Worm (Caenorhabditis elegans) whole organism, L2 larva: ENCODE data around the gene C53A5.2.
A peak's percentile ranks its signal among the peaks of the same experiment; 100 is the strongest.

Experiments used
- C34F6.9 ChIP-seq: fragments of 150-350 bp; optimal IDR thresholded peaks from 2 replicates; lab custom pipeline; 2014; ENCODE audit warnings: missing biosample characterization, missing genetic modification characterization
- F13H6.1 ChIP-seq: sonication (generic microtip); optimal IDR thresholded peaks from 2 replicates; lab custom pipeline; 2016; ENCODE audit warnings: missing genetic modification characterization, missing compliant biosample characterization
- Y55F3AM.14 ChIP-seq: fragments of 200-800 bp; sonication (Bioruptor generic); optimal IDR thresholded peaks from 2 replicates; lab custom pipeline; 2018; ENCODE audit warnings: mild to moderate bottlenecking, missing genetic modification characterization, missing compliant biosample characterization
- aly-2 ChIP-seq: fragments of 150-350 bp; optimal IDR thresholded peaks from 2 replicates; lab custom pipeline; 2014; ENCODE audit warnings: missing biosample characterization, missing genetic modification characterization
- ama-1 ChIP-seq: fragments of 150-350 bp; optimal IDR thresholded peaks from 2 replicates; lab custom pipeline; 2018; ENCODE audit warnings: inconsistent platforms
- blmp-1 ChIP-seq: sonication (generic microtip); optimal IDR thresholded peaks from 2 replicates; lab custom pipeline; 2017; ENCODE audit warnings: missing genetic modification characterization, mild to moderate bottlenecking, missing compliant biosample characterization, antibody characterized with exemption, moderate library complexity; ENCODE audit not compliant: insufficient read depth
- ceh-16 ChIP-seq: fragments of 150-350 bp; optimal IDR thresholded peaks from 2 replicates; lab custom pipeline; 2014; ENCODE audit warnings: missing biosample characterization, missing genetic modification characterization
- ceh-82 ChIP-seq: fragments of 150-350 bp; optimal IDR thresholded peaks from 2 replicates; lab custom pipeline; 2014; ENCODE audit warnings: missing biosample characterization, missing genetic modification characterization
- crh-2 ChIP-seq: sonication (generic microtip); optimal IDR thresholded peaks from 2 replicates; lab custom pipeline; 2017; ENCODE audit warnings: missing biosample characterization, missing genetic modification characterization
- dmd-4 ChIP-seq: sonication (generic microtip); optimal IDR thresholded peaks from 2 replicates; lab custom pipeline; 2017; ENCODE audit warnings: missing biosample characterization, missing genetic modification characterization
- egl-27 ChIP-seq: sonication (generic microtip); optimal IDR thresholded peaks from 3 replicates; lab custom pipeline; 2017; ENCODE audit warnings: missing biosample characterization, missing genetic modification reagents, missing genetic modification characterization
- elt-1 ChIP-seq: fragments of 150-350 bp; optimal IDR thresholded peaks from 2 replicates; lab custom pipeline; 2014; ENCODE audit warnings: missing biosample characterization, missing genetic modification characterization
- elt-3 ChIP-seq: sonication (generic microtip); optimal IDR thresholded peaks from 2 replicates; lab custom pipeline; 2017; ENCODE audit warnings: missing biosample characterization, missing genetic modification characterization
- fos-1 ChIP-seq: fragments of 150-350 bp; optimal IDR thresholded peaks from 2 replicates; lab custom pipeline; 2014; ENCODE audit warnings: missing biosample characterization, missing genetic modification characterization
- gmeb-1 ChIP-seq: fragments of 150-350 bp; optimal IDR thresholded peaks from 2 replicates; lab custom pipeline; 2014; ENCODE audit warnings: missing biosample characterization, missing genetic modification characterization
- lin-13 ChIP-seq: fragments of 150-350 bp; optimal IDR thresholded peaks from 2 replicates; lab custom pipeline; 2014; ENCODE audit warnings: missing biosample characterization, missing genetic modification reagents, missing genetic modification characterization
- lin-39 ChIP-seq: fragments of 150-350 bp; optimal IDR thresholded peaks from 2 replicates; lab custom pipeline; 2014; ENCODE audit warnings: missing biosample characterization, missing genetic modification reagents, missing genetic modification characterization
- lsy-2 ChIP-seq, 2 experiments: fragments of 150-350 bp in 1 of 2; sonication (generic microtip) in 1 of 2; optimal IDR thresholded peaks; 2 replicates each; lab custom pipeline; 2014 to 2017; ENCODE audit warnings: missing biosample characterization in 2 of 2, missing genetic modification characterization in 2 of 2
- mab-5 ChIP-seq: fragments of 150-350 bp; optimal IDR thresholded peaks from 2 replicates; lab custom pipeline; 2014; ENCODE audit warnings: missing biosample characterization, missing genetic modification characterization
- mdl-1 ChIP-seq, 2 experiments: fragments of 150-350 bp in 1 of 2; sonication (generic microtip) in 1 of 2; optimal IDR thresholded peaks; 2 replicates each; lab custom pipeline; 2017; ENCODE audit warnings: missing biosample characterization in 2 of 2, missing genetic modification characterization in 2 of 2
- nhr-10 ChIP-seq: sonication (generic microtip); optimal IDR thresholded peaks from 2 replicates; lab custom pipeline; 2017; ENCODE audit warnings: missing biosample characterization, missing genetic modification characterization
- nhr-11 ChIP-seq: fragments of 150-350 bp; optimal IDR thresholded peaks from 2 replicates; lab custom pipeline; 2014; ENCODE audit warnings: missing biosample characterization, missing genetic modification characterization
- nhr-12 ChIP-seq: fragments of 150-350 bp; optimal IDR thresholded peaks from 2 replicates; lab custom pipeline; 2014; ENCODE audit warnings: missing biosample characterization, missing genetic modification characterization
- nhr-129 ChIP-seq: fragments of 150-350 bp; optimal IDR thresholded peaks from 2 replicates; lab custom pipeline; 2014; ENCODE audit warnings: missing biosample characterization, missing genetic modification characterization
- nhr-21 ChIP-seq: fragments of 150-350 bp; optimal IDR thresholded peaks from 2 replicates; lab custom pipeline; 2014; ENCODE audit warnings: missing biosample characterization, missing genetic modification characterization
- nhr-23 ChIP-seq: fragments of 150-350 bp; optimal IDR thresholded peaks from 2 replicates; lab custom pipeline; 2014; ENCODE audit warnings: missing biosample characterization, missing genetic modification reagents, missing genetic modification characterization
- nhr-237 ChIP-seq: fragments of 150-350 bp; optimal IDR thresholded peaks from 2 replicates; lab custom pipeline; 2014; ENCODE audit warnings: missing biosample characterization, missing genetic modification characterization
- nhr-25 ChIP-seq: fragments of 150-350 bp; sonication (generic microtip); optimal IDR thresholded peaks from 3 replicates; lab custom pipeline; 2014; ENCODE audit warnings: missing biosample characterization, missing genetic modification characterization
- nhr-77 ChIP-seq: fragments of 150-350 bp; optimal IDR thresholded peaks from 2 replicates; lab custom pipeline; 2014; ENCODE audit warnings: missing biosample characterization, missing genetic modification characterization
- peb-1 ChIP-seq: fragments of 150-350 bp; optimal IDR thresholded peaks from 2 replicates; lab custom pipeline; 2014; ENCODE audit warnings: missing biosample characterization, missing genetic modification characterization
- sem-4 ChIP-seq: fragments of 150-350 bp; optimal IDR thresholded peaks from 2 replicates; lab custom pipeline; 2014; ENCODE audit warnings: missing biosample characterization, missing genetic modification reagents, missing genetic modification characterization
- skn-1 ChIP-seq: sonication (generic microtip); optimal IDR thresholded peaks from 2 replicates; lab custom pipeline; 2017; ENCODE audit warnings: missing biosample characterization, missing genetic modification characterization
- sma-3 ChIP-seq: sonication (generic microtip); optimal IDR thresholded peaks from 2 replicates; lab custom pipeline; 2016; ENCODE audit warnings: missing genetic modification reagents, missing genetic modification characterization, missing compliant biosample characterization
- snpc-4 ChIP-seq: fragments of 150-350 bp; optimal IDR thresholded peaks from 2 replicates; lab custom pipeline; 2014; ENCODE audit warnings: missing biosample characterization, missing genetic modification characterization
- unc-39 ChIP-seq: fragments of 150-350 bp; optimal IDR thresholded peaks from 2 replicates; lab custom pipeline; 2014; ENCODE audit warnings: missing biosample characterization, missing genetic modification characterization
- unc-55 ChIP-seq: fragments of 150-350 bp; sonication (generic microtip); optimal IDR thresholded peaks from 3 replicates; lab custom pipeline; 2014; ENCODE audit warnings: missing biosample characterization, missing genetic modification reagents, missing genetic modification characterization
- zag-1 ChIP-seq: fragments of 150-350 bp; optimal IDR thresholded peaks from 2 replicates; lab custom pipeline; 2014; ENCODE audit warnings: missing biosample characterization, missing genetic modification characterization
- ztf-11 ChIP-seq: sonication (generic microtip); optimal IDR thresholded peaks from 2 replicates; lab custom pipeline; 2017; ENCODE audit warnings: missing biosample characterization, missing genetic modification characterization
- ztf-4 ChIP-seq: fragments of 150-350 bp; optimal IDR thresholded peaks from 2 replicates; lab custom pipeline; 2014; ENCODE audit warnings: missing biosample characterization, missing genetic modification characterization

C53A5.2 gene

DNA sequence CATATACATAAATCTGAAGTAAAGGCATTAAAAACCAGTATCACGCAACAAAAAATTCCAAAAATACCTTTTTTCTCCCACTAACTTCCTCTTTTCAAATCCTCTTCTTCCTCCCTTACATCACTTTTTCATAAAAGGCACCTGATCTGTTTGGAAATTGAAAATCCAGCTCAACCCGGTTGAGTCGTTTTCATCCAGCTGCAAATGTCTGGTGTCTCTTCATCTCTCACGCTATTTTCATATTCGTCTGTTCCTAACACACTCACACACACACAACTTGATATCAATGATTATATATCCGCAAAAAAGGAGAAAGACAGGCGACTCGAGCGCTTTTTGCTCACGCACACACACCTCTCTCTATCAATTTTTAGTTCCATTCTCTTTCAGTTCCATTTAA, 9.4 kb upstream of the C53A5.2 start:
- TF ChIP-seq mdl-1 (tag; optimal IDR thresholded peaks at IDR 0.05; lab: Kevin White, UChicago) (no peak), nhr-129 (tag; lab: Kevin White, UChicago) (no peak), dmd-4 (no peak), nhr-23 (no peak), Y55F3AM.14 (GFP tag; lab: Kevin White, UChicago) (no peak), unc-55 (GFP tag; lab: Kevin White, UChicago) (no peak), snpc-4 (tag; lab: Kevin White, UChicago) (no peak), F13H6.1 (no peak), ztf-11 (no peak), ceh-82 (no peak), nhr-12 (tag; lab: Kevin White, UChicago) (no peak), ztf-4 (no peak), C34F6.9 (tag; lab: Kevin White, UChicago) (no peak)

DNA sequence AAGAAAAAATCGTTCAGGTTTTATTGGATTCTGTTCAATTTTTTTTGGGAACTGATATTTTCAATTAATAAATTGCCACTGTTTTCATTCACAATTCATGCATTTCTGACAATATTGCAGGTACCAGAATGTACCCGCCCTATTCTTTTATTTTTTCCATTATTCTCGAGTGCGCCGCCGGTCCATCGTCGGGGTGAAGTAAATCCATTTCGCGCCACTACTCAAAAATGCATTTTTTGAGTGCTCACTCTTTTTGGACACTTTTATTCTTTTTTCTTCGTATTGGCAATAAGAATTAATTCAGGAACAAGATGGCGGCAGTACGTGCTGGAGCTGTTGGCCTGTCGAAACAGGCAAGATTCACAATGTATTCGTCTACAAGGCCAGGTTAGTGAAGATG, 7.8 kb upstream of the C53A5.2 start, which contains the start of gene kcnl-4:
Gene kcnl-4, plus strand, starts transcription at position 301 of the 400 bp plus-strand sequence.
- TF ChIP-seq nhr-237 (tag; lab: Kevin White, UChicago): no peak
- no peak for TF ChIP-seq peb-1 (tag; lab: Kevin White, UChicago)
- TF ChIP-seq Y55F3AM.14 (GFP tag; lab: Kevin White, UChicago): no peak
- no peak for TF ChIP-seq ama-1 (lab: Kevin White, UChicago)
- no peak for TF ChIP-seq snpc-4 (tag; lab: Kevin White, UChicago)
- TF ChIP-seq lin-13 (GFP tag; lab: Kevin White, UChicago): no peak
- TF ChIP-seq zag-1 (tag; lab: Kevin White, UChicago): no peak

DNA sequence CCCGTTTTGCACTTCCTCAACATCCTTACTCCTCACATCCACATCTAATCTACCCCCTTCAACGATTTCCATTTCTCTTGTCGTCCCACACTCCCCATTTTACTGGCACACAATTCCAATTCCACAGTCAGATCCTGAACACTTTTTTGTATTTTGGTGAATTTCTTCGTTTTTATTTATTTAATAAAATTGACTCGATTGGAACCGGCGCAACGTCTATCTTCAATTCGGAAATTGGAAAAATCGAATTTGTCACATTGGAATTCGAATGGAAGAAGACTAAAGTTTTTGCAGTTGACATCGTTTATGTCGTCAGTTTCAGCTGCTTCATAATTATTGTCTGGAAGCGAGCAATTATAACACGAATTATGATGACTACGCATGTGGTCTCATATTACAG, 4.2 kb upstream of the C53A5.2 start:
- TF ChIP-seq gmeb-1 (tag; lab: Kevin White, UChicago) (no peak), lsy-2 (tag; optimal IDR thresholded peaks at IDR 0.05; lab: Kevin White, UChicago) (no peak), nhr-237 (tag; lab: Kevin White, UChicago) (no peak), dmd-4 (no peak), blmp-1 (tag; lab: Kevin White, UChicago) (no peak), mab-5 (tag; lab: Kevin White, UChicago) (no peak), sma-3 (GFP tag; lab: Kevin White, UChicago) (no peak), lin-13 (GFP tag; lab: Kevin White, UChicago) (no peak), nhr-10 (tag; lab: Kevin White, UChicago) (no peak), nhr-12 (tag; lab: Kevin White, UChicago) (no peak), ama-1 (lab: Kevin White, UChicago) (no peak), nhr-23 (no peak), F13H6.1 (no peak), ceh-82 (no peak), aly-2 (tag; lab: Kevin White, UChicago) (no peak), nhr-11 (tag; lab: Kevin White, UChicago) (no peak), nhr-129 (tag; lab: Kevin White, UChicago) (no peak), unc-55 (GFP tag; lab: Kevin White, UChicago) (no peak), nhr-21 (tag; lab: Kevin White, UChicago) (no peak), elt-3 (no peak)

DNA sequence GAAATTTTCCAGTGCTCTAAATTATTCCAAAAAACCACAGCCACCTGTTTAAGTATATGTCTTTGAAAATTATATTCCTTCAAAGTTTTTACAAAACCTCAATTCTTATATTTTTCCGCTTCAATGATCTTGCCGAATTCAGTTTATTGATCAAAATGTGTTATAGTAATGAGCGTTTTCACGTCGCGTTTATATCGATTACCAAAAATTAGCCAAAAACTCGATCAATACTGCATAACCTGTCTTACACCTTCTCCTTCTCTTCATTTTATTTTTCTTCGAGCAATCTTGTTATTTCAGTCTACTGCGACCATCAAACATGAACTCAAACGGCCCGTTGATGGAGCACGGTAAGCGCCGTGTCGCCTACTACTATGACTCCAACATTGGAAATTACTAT, 2.1 kb upstream of the C53A5.2 start, which contains the start of gene hda-1:
Gene hda-1, plus strand, starts transcription at position 301 of the 400 bp plus-strand sequence.
- TF ChIP-seq ceh-16 (tag; lab: Kevin White, UChicago) (no peak), egl-27 (no peak), peb-1 (tag; lab: Kevin White, UChicago) (no peak), lsy-2 (tag; optimal IDR thresholded peaks at IDR 0.05; lab: Kevin White, UChicago) (no peak), sem-4 (tag; lab: Kevin White, UChicago) (no peak), zag-1 (tag; lab: Kevin White, UChicago) (no peak), gmeb-1 (tag; lab: Kevin White, UChicago) (no peak), mab-5 (tag; lab: Kevin White, UChicago) (no peak)

DNA sequence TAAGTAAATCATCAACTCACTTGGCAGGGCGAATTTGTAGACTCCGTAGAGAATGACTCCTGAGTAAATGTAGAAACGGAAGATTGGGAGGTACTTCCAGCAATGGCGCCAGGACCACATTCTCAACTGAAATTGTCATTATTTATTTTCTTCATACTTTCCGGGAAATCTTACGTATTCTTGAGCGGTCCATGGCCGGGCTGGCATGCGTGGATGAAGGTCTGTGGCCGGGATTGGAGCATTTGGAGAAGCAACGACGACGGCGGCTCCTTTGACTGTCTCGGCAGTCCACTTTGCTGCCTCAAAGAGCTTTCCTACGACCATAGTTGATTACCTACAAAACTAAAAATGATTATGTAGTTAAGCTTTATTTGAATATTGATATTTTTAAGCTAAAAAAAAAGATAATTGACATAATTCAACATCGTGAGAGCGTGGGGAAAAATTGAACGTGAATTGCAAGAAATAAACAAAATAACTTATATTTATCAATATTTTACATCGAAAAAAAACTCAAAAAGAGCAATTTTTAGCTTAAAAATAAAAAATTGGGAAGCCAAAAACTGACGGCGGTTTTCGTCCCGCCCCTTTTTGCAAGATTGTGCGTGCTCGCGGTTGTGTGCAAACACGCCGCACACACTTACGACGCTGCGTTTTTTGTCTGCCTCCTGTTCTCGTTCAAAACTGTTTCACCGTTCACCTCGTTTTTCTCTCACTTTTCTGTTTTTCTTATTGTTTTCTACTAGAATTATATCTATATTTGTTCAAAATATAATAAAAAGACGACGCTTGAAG, 980 bp upstream of the C53A5.2 start, which contains the start of gene ril-1:
Gene ril-1, minus strand, starts transcription at position 342 of the 795 bp plus-strand sequence.
- TF ChIP-seq lin-39 (tag; lab: Kevin White, UChicago) (no peak), sma-3 (GFP tag; lab: Kevin White, UChicago) (peak; percentile 47), nhr-25 (tag; lab: Kevin White, UChicago) (peak; percentile 56), lin-13 (GFP tag; lab: Kevin White, UChicago) (peak; percentile 20), nhr-129 (tag; lab: Kevin White, UChicago) (peak; percentile 34), unc-39 (tag; lab: Kevin White, UChicago) (no peak), nhr-21 (tag; lab: Kevin White, UChicago) (peak; percentile 10), unc-55 (GFP tag; lab: Kevin White, UChicago) (peak; percentile 74), nhr-23 (no peak), snpc-4 (tag; lab: Kevin White, UChicago) (peak; percentile 16), egl-27 (no peak), C34F6.9 (tag; lab: Kevin White, UChicago) (peak; percentile 23), nhr-77 (no peak), elt-1 (tag; lab: Kevin White, UChicago) (no peak), ama-1 (lab: Kevin White, UChicago) (no peak), lsy-2 (tag; optimal IDR thresholded peaks at IDR 0.05; lab: Kevin White, UChicago) (peak in 1 of 2 experiments; percentile 52), fos-1 (peak; percentile 35), skn-1 (tag; lab: Kevin White, UChicago) (peak; percentile 60), gmeb-1 (tag; lab: Kevin White, UChicago) (peak; percentile 17), F13H6.1 (peak; percentile 34), crh-2 (tag; lab: Kevin White, UChicago) (peak; percentile 27), aly-2 (tag; lab: Kevin White, UChicago) (no peak), ztf-11 (no peak)
- TF ChIP-seq, all 48 proteins: peak for 14
